Fruit fly (Drosophila melanogaster): ENCODE results near the gene ttk.
A peak's percentile ranks its signal among the peaks of the same experiment; 100 is the strongest.

dm6 chr3R:31679830-31680294 lies 33.8 kb upstream of the ttk start, which contains the start of gene CG11550:
- peak; percentile 94 for TF ChIP-seq svp (GFP tag)
- TF ChIP-seq topi (GFP tag; optimal IDR thresholded peaks at IDR 0.05), result peak; percentile 61
- peak; percentile 86 for TF ChIP-seq vri (GFP tag; optimal IDR thresholded peaks at IDR 0.05)
- peak; percentile 66 for TF ChIP-seq lz (GFP tag; optimal IDR thresholded peaks at IDR 0.05)
- TF ChIP-seq Sox102F (GFP tag; optimal IDR thresholded peaks at IDR 0.05), result peak; percentile 75
- peak; percentile 83 for TF ChIP-seq CG15336 (GFP tag; IDR thresholded peaks at IDR 0.05)
- TF ChIP-seq achi (GFP tag; optimal IDR thresholded peaks at IDR 0.05), result peak; percentile 52
- peak; percentile 89 for TF ChIP-seq Blimp-1 (GFP tag; optimal IDR thresholded peaks at IDR 0.05)
- peak; percentile 69 for TF ChIP-seq CG6792 (GFP tag; optimal IDR thresholded peaks at IDR 0.05)
- no peak for TF ChIP-seq pdm3 (GFP tag; optimal IDR thresholded peaks at IDR 0.05)
- peak; percentile 75 for TF ChIP-seq OdsH (GFP tag; optimal IDR thresholded peaks at IDR 0.05)

Data from whole organism, prepupa.